Fruit fly (Drosophila melanogaster): Measurements from ENCODE around the gene CG17568.

DNA sequence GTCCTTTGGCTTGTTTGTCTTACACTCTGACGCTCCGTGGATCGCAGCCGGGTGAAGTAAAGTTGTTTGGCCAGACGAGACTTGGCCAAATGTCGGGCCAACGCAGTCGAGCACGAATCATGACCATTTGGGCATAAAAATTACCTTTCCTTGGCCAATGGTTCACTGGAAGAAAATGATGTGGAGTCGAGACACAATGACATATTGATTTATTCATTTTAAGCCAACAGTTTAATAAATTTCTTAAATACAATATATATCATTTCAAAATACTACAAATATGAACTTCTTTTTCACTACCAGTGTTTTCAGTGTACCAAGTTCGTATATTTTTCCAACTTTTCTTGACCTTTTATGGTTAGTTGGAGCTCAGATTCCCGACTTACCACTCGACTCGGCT lies 20.3 kb upstream of the CG17568 start:
- TF ChIP-seq usp (GFP tag; optimal IDR thresholded peaks at IDR 0.05) (no peak), pan (optimal IDR thresholded peaks at IDR 0.05) (no peak)
